Worm (Caenorhabditis elegans): ENCODE results near the gene flap-1.

The flap-1 gene

ce11 chrIII:6898518-6898917 lies 30.1 kb downstream of the flap-1 start (continued):
- TF ChIP-seq ceh-62 (tag; optimal IDR thresholded peaks at IDR 0.05) (no peak), fkh-10 (GFP tag; optimal IDR thresholded peaks at IDR 0.05) (no peak), php-3 (GFP tag; IDR thresholded peaks at IDR 0.05) (0 out of 2 replicates have a peak, but pooled peaks have one; percentile 38), cey-2 (tag; optimal IDR thresholded peaks at IDR 0.05; ENCODE audit: borderline replicate concordance, insufficient read depth) (no peak)

DNA sequence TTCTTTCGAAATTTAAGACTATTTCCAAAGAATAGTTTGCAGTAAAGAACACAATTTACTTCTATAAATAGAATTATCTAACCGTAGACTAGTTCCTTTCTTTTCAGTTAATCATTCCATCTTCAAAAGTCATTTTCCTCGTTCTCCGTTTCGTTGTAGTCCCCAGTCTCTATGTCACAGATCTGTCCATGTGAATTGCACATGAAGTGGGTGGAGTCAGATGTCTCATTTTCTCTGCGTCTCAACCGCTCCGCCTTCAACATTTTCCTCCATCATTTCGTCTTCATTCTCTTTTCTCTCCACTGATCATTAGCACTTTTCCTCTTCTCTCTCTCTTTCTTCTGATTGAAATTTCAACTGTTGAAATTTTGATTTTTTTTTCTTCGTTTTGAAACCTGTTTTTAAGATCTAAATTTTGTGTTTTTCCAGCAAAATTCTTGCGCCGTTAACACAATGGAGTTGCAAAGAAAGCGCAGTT lies 31.0 kb downstream of the flap-1 start, which contains the start of gene T07E3.4:
T07E3.4 (plus strand) TSS at position 428 of the 478 bp plus-strand sequence.
- TF ChIP-seq aha-1 (tag), result peak; percentile 98
- TF ChIP-seq dve-1 (tag; optimal IDR thresholded peaks at IDR 0.05; ENCODE audit: insufficient read depth), result peak; percentile 73
- peak; percentile 8 for TF ChIP-seq zip-2 (tag; optimal IDR thresholded peaks at IDR 0.05)
- peak; percentile 22 to 72 for TF ChIP-seq mdl-1 (tag; optimal IDR thresholded peaks at IDR 0.05)
- peak; percentile 64; the same call in 1 of the 2 replicates for TF ChIP-seq lin-1 (GFP tag; IDR thresholded peaks at IDR 0.05)
- peak; percentile 94 for TF ChIP-seq dmd-6 (GFP tag; IDR thresholded peaks at IDR 0.05)
- peak; percentile 39 for TF ChIP-seq nhr-102 (tag; optimal IDR thresholded peaks at IDR 0.05)
- no peak for TF ChIP-seq F37D6.2 (tag; optimal IDR thresholded peaks at IDR 0.05)
- peak; percentile 23 for TF ChIP-seq nhr-10 (tag; optimal IDR thresholded peaks at IDR 0.05)
- peak; percentile 48 for TF ChIP-seq ztf-7 (tag; optimal IDR thresholded peaks at IDR 0.05)
- TF ChIP-seq mxl-3 (GFP tag; optimal IDR thresholded peaks at IDR 0.05), result peak; percentile 34
- TF ChIP-seq T20F7.1 (GFP tag; optimal IDR thresholded peaks at IDR 0.05), result peak; percentile 60
- peak in 1 of 2 experiments; percentile 18 for TF ChIP-seq daf-16 (GFP tag; optimal IDR thresholded peaks at IDR 0.05)
- peak; percentile 68 for TF ChIP-seq daf-16 (tag; optimal IDR thresholded peaks at IDR 0.05)
- peak; percentile 93 for TF ChIP-seq hlh-11 (tag; optimal IDR thresholded peaks at IDR 0.05)
- peak; percentile 54 for TF ChIP-seq rbr-2 (tag; optimal IDR thresholded peaks at IDR 0.05)
- no peak for TF ChIP-seq zfp-3 (GFP tag; conservative IDR thresholded peaks at IDR 0.05)
- peak; percentile 50 to 84 for TF ChIP-seq lsy-2 (tag; optimal IDR thresholded peaks at IDR 0.05)
- no peak for TF ChIP-seq ceh-82 (tag; optimal IDR thresholded peaks at IDR 0.05)
- peak; percentile 91 for TF ChIP-seq hlh-30 (tag; optimal IDR thresholded peaks at IDR 0.05; ENCODE audit: insufficient read depth)
- TF ChIP-seq daf-19 (GFP tag; conservative IDR thresholded peaks at IDR 0.05), result no peak
- peak; percentile 9 for TF ChIP-seq gei-8 (GFP tag; optimal IDR thresholded peaks at IDR 0.05)
- TF ChIP-seq unc-62 (GFP tag; optimal IDR thresholded peaks at IDR 0.05 in 1 of 2), result peak in 1 of 2 experiments; percentile 90
- TF ChIP-seq unc-62 (tag; optimal IDR thresholded peaks at IDR 0.05), result no peak
- TF ChIP-seq set-16 (GFP tag; IDR thresholded peaks at IDR 0.05), result no peak
- TF ChIP-seq nhr-48 (tag; optimal IDR thresholded peaks at IDR 0.05), result peak; percentile 78
- peak; percentile 48 for TF ChIP-seq dpl-1 (GFP tag; optimal IDR thresholded peaks at IDR 0.05)
- TF ChIP-seq hmg-1.1 (GFP tag; IDR thresholded peaks at IDR 0.05), result peak; percentile 76
- TF ChIP-seq ctbp-1 (GFP tag; IDR thresholded peaks at IDR 0.05), result peak; percentile 57; the same call in 1 of the 2 replicates
- TF ChIP-seq daf-12 (tag; optimal IDR thresholded peaks at IDR 0.05), result no peak
- no peak for TF ChIP-seq lin-39 (tag; optimal IDR thresholded peaks at IDR 0.05)
- peak; percentile 19 for TF ChIP-seq cey-2 (tag; optimal IDR thresholded peaks at IDR 0.05; ENCODE audit: borderline replicate concordance, insufficient read depth)
- no peak for TF ChIP-seq nhr-237 (tag; optimal IDR thresholded peaks at IDR 0.05)
- TF ChIP-seq F49E8.2 (tag; optimal IDR thresholded peaks at IDR 0.05; ENCODE audit: borderline replicate concordance), result no peak
- no peak for TF ChIP-seq vab-7 (GFP tag; IDR thresholded peaks at IDR 0.05)
- TF ChIP-seq ceh-32 (tag; optimal IDR thresholded peaks at IDR 0.05; ENCODE audit: poor library complexity), result no peak
- peak; percentile 99 for TF ChIP-seq mxl-2 (GFP tag; conservative IDR thresholded peaks at IDR 0.05)
- TF ChIP-seq R02D3.7 (tag; optimal IDR thresholded peaks at IDR 0.05), result no peak
- TF ChIP-seq php-3 (GFP tag; IDR thresholded peaks at IDR 0.05), result 0 out of 2 replicates have a peak, but pooled peaks have one; percentile 39
- TF ChIP-seq T26A8.4 (GFP tag; IDR thresholded peaks at IDR 0.05), result peak; percentile 59
- TF ChIP-seq daf-8 (GFP tag; IDR thresholded peaks at IDR 0.05), result no peak
- 0 out of 2 replicates have a peak, but pooled peaks have one; percentile 37 for TF ChIP-seq ceh-20 (GFP tag; IDR thresholded peaks at IDR 0.05)
- 0 out of 2 replicates have a peak, but pooled peaks have one; percentile 30 for TF ChIP-seq pha-4 (GFP tag; IDR thresholded peaks at IDR 0.05)
- TF ChIP-seq pha-4 (tag; optimal IDR thresholded peaks at IDR 0.05), result no peak
- no peak for TF ChIP-seq Y48G9A.11 (GFP tag; IDR thresholded peaks at IDR 0.05)
- peak; percentile 46 for TF ChIP-seq lin-13 (GFP tag; optimal IDR thresholded peaks at IDR 0.05)
